Worm (Caenorhabditis elegans): ENCODE results near the gene nspd-4.

nspd-4 gene

ce11 chrII:4856113-4856512 is 13.7 kb downstream of the nspd-4 start:
- TF ChIP-seq lin-26 (GFP tag; IDR thresholded peaks at IDR 0.05) (0 out of 2 replicates have a peak, but pooled peaks have one; percentile 13), attf-5 (GFP tag; optimal IDR thresholded peaks at IDR 0.05) (peak; percentile 39), let-526 (GFP tag; IDR thresholded peaks at IDR 0.05) (peak; percentile 24; the same call in 1 of the 2 replicates), nfyb-1 (GFP tag; IDR thresholded peaks at IDR 0.05) (0 out of 2 replicates have a peak, but pooled peaks have one; percentile 46), B0261.1 (tag; optimal IDR thresholded peaks at IDR 0.05) (no peak), cebp-1 (GFP tag; IDR thresholded peaks at IDR 0.05) (peak; percentile 96), cebp-1 (tag; optimal IDR thresholded peaks at IDR 0.05) (peak; percentile 99), pbrm-1 (GFP tag; IDR thresholded peaks at IDR 0.05) (0 out of 2 replicates have a peak, but pooled peaks have one; percentile 12), akir-1 (GFP tag; optimal IDR thresholded peaks at IDR 0.05) (no peak), lin-40 (tag; optimal IDR thresholded peaks at IDR 0.05) (no peak)

ce11 chrII:4857086-4857485 is 14.7 kb downstream of the nspd-4 start:
- peak; percentile 36 for TF ChIP-seq ets-4 (GFP tag; optimal IDR thresholded peaks at IDR 0.05)
- no peak for TF ChIP-seq ztf-25 (GFP tag; IDR thresholded peaks at IDR 0.05)
- no peak for TF ChIP-seq dpff-1 (tag; optimal IDR thresholded peaks at IDR 0.05)
- no peak for TF ChIP-seq let-526 (GFP tag; IDR thresholded peaks at IDR 0.05)
- no peak for TF ChIP-seq hmg-20 (GFP tag; IDR thresholded peaks at IDR 0.05)
- no peak for TF ChIP-seq madf-8 (GFP tag; conservative IDR thresholded peaks at IDR 0.05)
- no peak for TF ChIP-seq ceh-27 (GFP tag; optimal IDR thresholded peaks at IDR 0.05)
- no peak for TF ChIP-seq cebp-1 (GFP tag; IDR thresholded peaks at IDR 0.05)
- TF ChIP-seq cebp-1 (tag; optimal IDR thresholded peaks at IDR 0.05): peak; percentile 14
- no peak for TF ChIP-seq cebp-2 (GFP tag; IDR thresholded peaks at IDR 0.05)
- no peak for TF ChIP-seq unc-130 (GFP tag; optimal IDR thresholded peaks at IDR 0.05)
- TF ChIP-seq lin-54 (GFP tag; optimal IDR thresholded peaks at IDR 0.05): peak; percentile 21
- TF ChIP-seq bed-2 (GFP tag; IDR thresholded peaks at IDR 0.05): no peak
- no peak for TF ChIP-seq K12H6.12 (tag; optimal IDR thresholded peaks at IDR 0.05)
- no peak for TF ChIP-seq snpc-4 (GFP tag; optimal IDR thresholded peaks at IDR 0.05)
- TF ChIP-seq snpc-4 (tag; optimal IDR thresholded peaks at IDR 0.05): no peak
- TF ChIP-seq attf-5 (GFP tag; optimal IDR thresholded peaks at IDR 0.05): no peak
- TF ChIP-seq egl-18 (GFP tag; IDR thresholded peaks at IDR 0.05): no peak
- peak; percentile 89 for TF ChIP-seq nhr-80 (tag; optimal IDR thresholded peaks at IDR 0.05)
- TF ChIP-seq ztf-18 (tag; optimal IDR thresholded peaks at IDR 0.05): peak; percentile 15
- TF ChIP-seq tbp1 (GFP tag; optimal IDR thresholded peaks at IDR 0.05): peak; percentile 15
- TF ChIP-seq D2030.7 (GFP tag; IDR thresholded peaks at IDR 0.05): no peak
- no peak for TF ChIP-seq F23B12.7 (tag; optimal IDR thresholded peaks at IDR 0.05; ENCODE audit: insufficient read depth)
- no peak for TF ChIP-seq ekl-4 (GFP tag; IDR thresholded peaks at IDR 0.05)
- no peak for TF ChIP-seq B0261.1 (tag; optimal IDR thresholded peaks at IDR 0.05)
- TF ChIP-seq bed-1 (GFP tag; IDR thresholded peaks at IDR 0.05): no peak
- peak; percentile 54; the same call in 1 of the 2 replicates for TF ChIP-seq dox-1 (GFP tag; IDR thresholded peaks at IDR 0.05)
- no peak for TF ChIP-seq ceh-100 (GFP tag; IDR thresholded peaks at IDR 0.05)
- TF ChIP-seq ceh-40 (GFP tag; IDR thresholded peaks at IDR 0.05): no peak

- peak in 1 of 2 experiments; percentile 21 for TF ChIP-seq let-607 (tag; optimal IDR thresholded peaks at IDR 0.05)
- 0 out of 2 replicates have a peak, but pooled peaks have one; percentile 22 for TF ChIP-seq madf-6 (GFP tag; IDR thresholded peaks at IDR 0.05)
- TF ChIP-seq zfh-2 (GFP tag; conservative IDR thresholded peaks at IDR 0.05): peak; percentile 86
- no peak for TF ChIP-seq gei-17 (GFP tag; optimal IDR thresholded peaks at IDR 0.05)
- TF ChIP-seq F23B12.7 (tag; optimal IDR thresholded peaks at IDR 0.05; ENCODE audit: insufficient read depth): no peak
- TF ChIP-seq nfyb-1 (GFP tag; IDR thresholded peaks at IDR 0.05): peak; percentile 75; the same call in 1 of the 2 replicates
- TF ChIP-seq mcd-1 (GFP tag; IDR thresholded peaks at IDR 0.05): peak; percentile 41; the same call in 1 of the 2 replicates
- TF ChIP-seq dox-1 (GFP tag; IDR thresholded peaks at IDR 0.05): no peak
- no peak for TF ChIP-seq B0261.1 (tag; optimal IDR thresholded peaks at IDR 0.05)
- peak; percentile 8 for TF ChIP-seq atf-7 (tag; optimal IDR thresholded peaks at IDR 0.05)
- 0 out of 2 replicates have a peak, but pooled peaks have one; percentile 3 for TF ChIP-seq madf-3 (GFP tag; IDR thresholded peaks at IDR 0.05)
- no peak for TF ChIP-seq dpff-1 (tag; optimal IDR thresholded peaks at IDR 0.05)
- TF ChIP-seq attf-6 (GFP tag; IDR thresholded peaks at IDR 0.05): no peak
- TF ChIP-seq hmg-1.2 (GFP tag; IDR thresholded peaks at IDR 0.05): 0 out of 2 replicates have a peak, but pooled peaks have one; percentile 13
- peak; percentile 19 for TF ChIP-seq nhr-90 (tag; optimal IDR thresholded peaks at IDR 0.05)
- TF ChIP-seq fkh-3 (tag; optimal IDR thresholded peaks at IDR 0.05): peak; percentile 40
- TF ChIP-seq repo-1 (tag; optimal IDR thresholded peaks at IDR 0.05): peak; percentile 32
Measured at ce11 chrII:4857873-4858364, 15.5 kb downstream of the nspd-4 start, which contains the start of gene F11G11.5. TSS of gene F11G11.5 (plus strand) at chrII:4857923.
